Worm (Caenorhabditis elegans): ENCODE results near the gene H43I07.4.

DNA sequence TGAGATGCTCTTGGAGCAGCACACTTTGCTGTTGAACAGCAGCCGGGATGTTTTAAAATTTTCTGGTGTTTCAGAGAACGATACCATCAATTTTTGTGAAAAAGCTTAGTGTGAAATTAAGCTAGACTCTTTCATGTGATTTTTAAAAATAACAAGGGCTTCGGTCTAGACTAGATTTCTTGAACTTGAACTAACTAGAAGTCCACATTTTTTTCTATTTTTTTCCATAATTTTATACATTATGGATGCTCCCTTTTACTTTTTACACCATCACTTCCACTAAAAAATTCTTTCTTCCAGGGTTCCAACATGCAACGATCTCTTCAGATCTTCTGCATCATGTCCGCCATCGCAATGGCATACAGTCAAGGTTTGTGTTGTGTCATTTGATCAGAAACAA is 20.2 kb downstream of the H43I07.4 start, which contains the start of gene nlp-13:
- TF ChIP-seq ztf-11 (tag; optimal IDR thresholded peaks at IDR 0.05): no peak
- TF ChIP-seq ceh-43 (GFP tag; optimal IDR thresholded peaks at IDR 0.05): no peak
- TF ChIP-seq unc-39 (tag; optimal IDR thresholded peaks at IDR 0.05): no peak
- no peak for TF ChIP-seq drap-1 (GFP tag; optimal IDR thresholded peaks at IDR 0.05)
- no peak for TF ChIP-seq pha-4 (tag; optimal IDR thresholded peaks at IDR 0.05)
- TF ChIP-seq ham-2 (GFP tag; optimal IDR thresholded peaks at IDR 0.05): no peak
- no peak for TF ChIP-seq lsy-2 (tag; optimal IDR thresholded peaks at IDR 0.05)
- no peak for TF ChIP-seq elt-1 (tag; optimal IDR thresholded peaks at IDR 0.05; ENCODE audit: borderline replicate concordance, insufficient read depth)
- no peak for TF ChIP-seq unc-62 (GFP tag; optimal IDR thresholded peaks at IDR 0.05)
